Worm (Caenorhabditis elegans) whole organism, L1 larva: ENCODE data around the gene F20G2.6.

ENCODE experiments used
- C16A3.4 ChIP-seq: fragments of 150-350 bp; optimal IDR thresholded peaks from 2 replicates; lab custom pipeline; 2014; ENCODE audit warnings: missing biosample characterization, missing genetic modification characterization
- C34B4.2 ChIP-seq: sonication (generic microtip); optimal IDR thresholded peaks from 2 replicates; lab custom pipeline; 2017; ENCODE audit warnings: mild to moderate bottlenecking, missing genetic modification characterization, missing compliant biosample characterization
- F16B12.6 ChIP-seq: fragments of 150-350 bp; optimal IDR thresholded peaks from 2 replicates; lab custom pipeline; 2014; ENCODE audit warnings: missing biosample characterization, missing genetic modification characterization
- aha-1 ChIP-seq: fragments of 150-350 bp; optimal IDR thresholded peaks from 2 replicates; lab custom pipeline; 2014; ENCODE audit warnings: missing biosample characterization, missing genetic modification characterization
- aly-2 ChIP-seq: fragments of 150-350 bp; optimal IDR thresholded peaks from 2 replicates; lab custom pipeline; 2014; ENCODE audit warnings: missing biosample characterization, missing genetic modification characterization
- blmp-1 ChIP-seq: fragments of 150-350 bp; optimal IDR thresholded peaks from 2 replicates; lab custom pipeline; 2014; ENCODE audit warnings: missing biosample characterization, missing genetic modification characterization
- ceh-63 ChIP-seq: fragments of 200-800 bp; sonication (Bioruptor generic); optimal IDR thresholded peaks from 2 replicates; lab custom pipeline; 2018; ENCODE audit warnings: mild to moderate bottlenecking, missing genetic modification characterization, missing compliant biosample characterization
- ceh-82 ChIP-seq, 3 experiments: fragments of 150-350 bp in 1 of 3; sonication (generic microtip) in 2 of 3; optimal IDR thresholded peaks; 2 replicates each; lab custom pipeline; 2014 to 2017; ENCODE audit warnings: missing biosample characterization in 3 of 3, missing genetic modification characterization in 3 of 3
- ceh-88 ChIP-seq: fragments of 200-800 bp; sonication (Bioruptor generic); IDR thresholded peaks from 2 replicates; pipeline ENCODE4 v1.3.6; 2022; ENCODE audit warnings: missing genetic modification characterization, missing compliant biosample characterization
- ceh-90 ChIP-seq: sonication (generic microtip); optimal IDR thresholded peaks from 2 replicates; lab custom pipeline; 2016; ENCODE audit warnings: missing genetic modification characterization, missing compliant biosample characterization
- dpl-1 ChIP-seq, 3 experiments: fragments of 150-350 bp in 2 of 3; sonication (generic microtip) in 1 of 3; optimal IDR thresholded peaks; 2 replicates each; lab custom pipeline; 2014 to 2017; ENCODE audit warnings: missing biosample characterization in 3 of 3, missing genetic modification characterization in 3 of 3, missing genetic modification reagents in 3 of 3
- dsc-1 ChIP-seq: sonication (generic microtip); optimal IDR thresholded peaks from 2 replicates; lab custom pipeline; 2016; ENCODE audit warnings: mild to moderate bottlenecking, missing genetic modification characterization, missing compliant biosample characterization
- efl-1 ChIP-seq, 4 experiments: fragments of 150-350 bp; optimal IDR thresholded peaks in 3 of 4; peaks in 1 of 4; 1 replicate in 1 of 4; 2 replicates in 3 of 4; lab custom pipeline; 2014; ENCODE audit warnings: missing biosample characterization in 2 of 4, missing genetic modification characterization in 2 of 4, missing genetic modification reagents in 2 of 4
- efl-3 ChIP-seq: fragments of 200-800 bp; sonication (Bioruptor generic); optimal IDR thresholded peaks from 2 replicates; lab custom pipeline; 2018; ENCODE audit warnings: mild to moderate bottlenecking, missing genetic modification characterization, missing compliant biosample characterization
- egl-27 ChIP-seq, 2 experiments: fragments of 150-350 bp in 1 of 2; sonication (generic microtip); optimal IDR thresholded peaks; 3 replicates each; lab custom pipeline; 2017 to 2018; ENCODE audit warnings: missing biosample characterization in 2 of 2, missing genetic modification characterization in 2 of 2, missing genetic modification reagents in 2 of 2
- fkh-10 ChIP-seq: sonication (generic microtip); optimal IDR thresholded peaks from 2 replicates; lab custom pipeline; 2017; ENCODE audit warnings: missing biosample characterization, missing genetic modification reagents, missing genetic modification characterization
- fkh-4 ChIP-seq: sonication (generic microtip); optimal IDR thresholded peaks from 2 replicates; lab custom pipeline; 2016; ENCODE audit warnings: missing compliant biosample characterization, missing genetic modification characterization, borderline replicate concordance
- fkh-8 ChIP-seq: sonication (generic microtip); optimal IDR thresholded peaks from 2 replicates; lab custom pipeline; 2016; ENCODE audit warnings: mild to moderate bottlenecking, missing genetic modification characterization, missing compliant biosample characterization
- grh-1 ChIP-seq: fragments of 200-800 bp; sonication (Bioruptor generic); IDR thresholded peaks from 2 replicates; pipeline ENCODE4 v1.3.6; 2022; ENCODE audit warnings: missing genetic modification reagents, missing genetic modification characterization, missing compliant biosample characterization
- hlh-17 ChIP-seq: fragments of 200-800 bp; sonication (Bioruptor generic); optimal IDR thresholded peaks from 2 replicates; lab custom pipeline; 2018; ENCODE audit warnings: missing genetic modification characterization, mild to moderate bottlenecking, missing compliant biosample characterization, moderate library complexity, borderline replicate concordance
- hpl-2 ChIP-seq: fragments of 150-350 bp; optimal IDR thresholded peaks from 2 replicates; lab custom pipeline; 2014; ENCODE audit warnings: missing biosample characterization, missing genetic modification reagents, missing genetic modification characterization
- irx-1 ChIP-seq: sonication (generic microtip); optimal IDR thresholded peaks from 2 replicates; lab custom pipeline; 2016; ENCODE audit warnings: missing genetic modification characterization, missing compliant biosample characterization
- jun-1 ChIP-seq: fragments of 150-350 bp; optimal IDR thresholded peaks from 2 replicates; lab custom pipeline; 2014; ENCODE audit warnings: missing biosample characterization, missing genetic modification reagents, missing genetic modification characterization
- mab-9 ChIP-seq: fragments of 200-800 bp; sonication (Bioruptor generic); IDR thresholded peaks from 2 replicates; pipeline ENCODE4 v1.3.6; 2022; ENCODE audit warnings: missing genetic modification reagents, missing genetic modification characterization, missing compliant biosample characterization
- mef-2 ChIP-seq: fragments of 150-350 bp; optimal IDR thresholded peaks from 2 replicates; lab custom pipeline; 2014; ENCODE audit warnings: missing biosample characterization, missing genetic modification characterization
- mep-1 ChIP-seq: fragments of 150-350 bp; optimal IDR thresholded peaks from 2 replicates; lab custom pipeline; 2014; ENCODE audit warnings: missing biosample characterization, missing genetic modification characterization
- nhr-11 ChIP-seq: fragments of 150-350 bp; optimal IDR thresholded peaks from 2 replicates; lab custom pipeline; 2014; ENCODE audit warnings: missing biosample characterization, missing genetic modification characterization
- nhr-12 ChIP-seq: sonication (generic microtip); optimal IDR thresholded peaks from 2 replicates; lab custom pipeline; 2017; ENCODE audit warnings: missing biosample characterization, missing genetic modification characterization
- nhr-19 ChIP-seq: fragments of 200-800 bp; sonication (Bioruptor generic); conservative IDR thresholded peaks from 2 replicates; pipeline ENCODE4 v1.3.6; 2022; ENCODE audit warnings: missing genetic modification characterization, missing compliant biosample characterization
- nhr-237 ChIP-seq: fragments of 150-350 bp; optimal IDR thresholded peaks from 2 replicates; lab custom pipeline; 2014; ENCODE audit warnings: missing biosample characterization, missing genetic modification characterization
- nhr-47 ChIP-seq: sonication (generic microtip); optimal IDR thresholded peaks from 2 replicates; lab custom pipeline; 2016; ENCODE audit warnings: mild to moderate bottlenecking, missing genetic modification characterization, moderate library complexity, missing compliant biosample characterization
- nhr-84 ChIP-seq: sonication (generic microtip); optimal IDR thresholded peaks from 2 replicates; lab custom pipeline; 2017; ENCODE audit warnings: missing biosample characterization, missing genetic modification characterization
- nhr-85 ChIP-seq: sonication (generic microtip); peaks from one replicate; lab custom pipeline; 2016; ENCODE audit warnings: missing genetic modification characterization, inconsistent platforms, missing compliant biosample characterization
- nhr-90 ChIP-seq: sonication (generic microtip); optimal IDR thresholded peaks from 2 replicates; lab custom pipeline; 2016; ENCODE audit warnings: mild to moderate bottlenecking, missing genetic modification characterization, missing compliant biosample characterization; ENCODE audit not compliant: poor library complexity
- pag-3 ChIP-seq: sonication (generic microtip); optimal IDR thresholded peaks from 2 replicates; lab custom pipeline; 2017; ENCODE audit warnings: missing genetic modification characterization, mild to moderate bottlenecking, missing compliant biosample characterization, antibody characterized with exemption, borderline replicate concordance; ENCODE audit not compliant: insufficient read depth
- pax-3 ChIP-seq: fragments of 200-800 bp; sonication (Bioruptor generic); optimal IDR thresholded peaks from 2 replicates; lab custom pipeline; 2018; ENCODE audit warnings: mild to moderate bottlenecking, missing genetic modification characterization, moderate library complexity, missing compliant biosample characterization
- skn-1 ChIP-seq: fragments of 150-350 bp; optimal IDR thresholded peaks from 2 replicates; lab custom pipeline; 2014; ENCODE audit warnings: missing biosample characterization, missing genetic modification characterization
- snpc-4 ChIP-seq: fragments of 150-350 bp; optimal IDR thresholded peaks from 2 replicates; lab custom pipeline; 2014; ENCODE audit warnings: missing biosample characterization, missing genetic modification characterization
- snu-23 ChIP-seq: sonication (generic microtip); optimal IDR thresholded peaks from 2 replicates; lab custom pipeline; 2016; ENCODE audit warnings: missing genetic modification characterization, missing compliant biosample characterization
- sox-4 ChIP-seq: sonication (generic microtip); optimal IDR thresholded peaks from 2 replicates; lab custom pipeline; 2016; ENCODE audit warnings: missing genetic modification characterization, missing compliant biosample characterization
- sptf-1 ChIP-seq: fragments of 150-350 bp; optimal IDR thresholded peaks from 2 replicates; lab custom pipeline; 2014; ENCODE audit warnings: missing biosample characterization, missing genetic modification characterization
- sup-37 ChIP-seq: fragments of 200-800 bp; sonication (Bioruptor generic); optimal IDR thresholded peaks from 2 replicates; lab custom pipeline; 2018; ENCODE audit warnings: mild to moderate bottlenecking, missing genetic modification characterization, missing compliant biosample characterization
- tlp-1 ChIP-seq: fragments of 150-350 bp; optimal IDR thresholded peaks from 2 replicates; lab custom pipeline; 2014; ENCODE audit warnings: missing biosample characterization, missing genetic modification characterization
- unc-30 ChIP-seq: sonication (generic microtip); optimal IDR thresholded peaks from 2 replicates; lab custom pipeline; 2017; ENCODE audit warnings: missing biosample characterization, missing genetic modification characterization
- unc-62 ChIP-seq: fragments of 150-350 bp; optimal IDR thresholded peaks from 2 replicates; lab custom pipeline; 2014; ENCODE audit warnings: missing biosample characterization, missing genetic modification reagents, missing genetic modification characterization
- unc-98 ChIP-seq: fragments of 200-800 bp; sonication (Bioruptor generic); IDR thresholded peaks from 2 replicates; pipeline ENCODE4 v1.3.6; 2022; ENCODE audit warnings: missing genetic modification characterization, missing compliant biosample characterization
- zip-4 ChIP-seq: fragments of 200-800 bp; sonication (Bioruptor generic); optimal IDR thresholded peaks from 2 replicates; lab custom pipeline; 2018; ENCODE audit warnings: mild to moderate bottlenecking, missing genetic modification characterization, moderate library complexity, missing compliant biosample characterization
- ztf-11 ChIP-seq, 2 experiments: sonication (generic microtip); optimal IDR thresholded peaks; 2 replicates each; lab custom pipeline; 2016 to 2017; ENCODE audit warnings: missing genetic modification characterization in 2 of 2, missing biosample characterization in 1 of 2, missing compliant biosample characterization in 1 of 2
- ztf-4 ChIP-seq: fragments of 150-350 bp; optimal IDR thresholded peaks from 2 replicates; lab custom pipeline; 2014; ENCODE audit warnings: missing biosample characterization, missing genetic modification characterization

F20G2.6 gene

DNA sequence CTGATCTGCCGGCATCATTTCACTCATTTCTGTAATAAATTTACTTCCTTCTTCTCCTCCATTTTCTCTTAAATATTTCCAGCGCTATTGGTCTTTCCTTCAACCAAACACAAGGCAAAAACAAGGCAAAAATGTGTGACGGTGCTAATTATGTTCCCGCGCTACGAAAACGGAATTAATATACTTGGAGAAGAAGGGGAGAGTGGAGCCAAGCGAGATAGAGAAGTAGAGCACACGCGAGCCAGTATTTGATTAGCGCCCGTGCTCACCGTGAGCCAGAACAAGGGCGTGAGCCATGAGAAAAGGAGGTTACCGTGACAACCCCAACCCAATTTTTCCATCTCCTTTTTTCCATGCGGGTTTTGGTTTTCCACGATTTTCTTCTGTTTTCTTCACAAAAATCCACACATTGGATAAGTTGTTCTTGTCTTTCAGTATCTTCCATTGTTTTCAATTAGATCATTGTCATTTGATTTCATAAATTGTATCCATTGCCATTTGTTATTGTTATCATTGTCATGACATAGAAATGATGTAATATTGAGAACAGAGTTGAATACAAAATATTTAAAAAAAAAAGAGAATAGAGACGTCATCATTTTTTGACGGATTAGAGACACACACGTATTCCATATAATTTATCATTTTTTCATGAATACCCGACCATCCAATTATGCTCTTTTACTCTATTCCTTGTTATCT, at the start of gene F20G2.6:
TSS of gene F20G2.6 (plus strand) at position 652 of the 702 bp plus-strand sequence.
- no peak for TF ChIP-seq sptf-1 (tag; lab: Kevin White, UChicago)
- TF ChIP-seq ceh-90 = no peak
- TF ChIP-seq fkh-8 (tag; lab: Kevin White, UChicago) = peak; percentile 63
- TF ChIP-seq mef-2 (tag; lab: Kevin White, UChicago) = no peak
- no peak for TF ChIP-seq ztf-4 (tag; lab: Kevin White, UChicago)
- TF ChIP-seq ceh-88 (GFP tag; lab: Robert Waterston, UW) = no peak
- no peak for TF ChIP-seq irx-1 (tag; lab: Kevin White, UChicago)
- no peak for TF ChIP-seq snpc-4 (tag; lab: Kevin White, UChicago)
- no peak for TF ChIP-seq nhr-11 (tag; lab: Kevin White, UChicago)
- no peak for TF ChIP-seq C34B4.2
- TF ChIP-seq nhr-85 (tag; lab: Kevin White, UChicago) = no peak
- no peak for TF ChIP-seq ceh-63 (GFP tag; lab: Kevin White, UChicago)
- TF ChIP-seq pax-3 (tag; lab: Kevin White, UChicago) = peak; percentile 36
- no peak for TF ChIP-seq fkh-10 (GFP tag; lab: Kevin White, UChicago)
- no peak for TF ChIP-seq nhr-47 (tag; lab: Kevin White, UChicago)
- TF ChIP-seq C16A3.4 (tag; lab: Kevin White, UChicago) = no peak
- no peak for TF ChIP-seq efl-1 (optimal IDR thresholded peaks at IDR 0.05; lab: Kevin White, UChicago)
- TF ChIP-seq efl-1 (GFP tag; optimal IDR thresholded peaks at IDR 0.05 in 1 of 2; lab: Kevin White, UChicago) = peak in 1 of 2 experiments; percentile 1
- no peak for TF ChIP-seq sup-37
- peak; percentile 56 for TF ChIP-seq dsc-1
- TF ChIP-seq grh-1 (GFP tag; lab: Robert Waterston, UW) = no peak
- no peak for TF ChIP-seq ztf-11 (tag; optimal IDR thresholded peaks at IDR 0.05; lab: Kevin White, UChicago)

DNA sequence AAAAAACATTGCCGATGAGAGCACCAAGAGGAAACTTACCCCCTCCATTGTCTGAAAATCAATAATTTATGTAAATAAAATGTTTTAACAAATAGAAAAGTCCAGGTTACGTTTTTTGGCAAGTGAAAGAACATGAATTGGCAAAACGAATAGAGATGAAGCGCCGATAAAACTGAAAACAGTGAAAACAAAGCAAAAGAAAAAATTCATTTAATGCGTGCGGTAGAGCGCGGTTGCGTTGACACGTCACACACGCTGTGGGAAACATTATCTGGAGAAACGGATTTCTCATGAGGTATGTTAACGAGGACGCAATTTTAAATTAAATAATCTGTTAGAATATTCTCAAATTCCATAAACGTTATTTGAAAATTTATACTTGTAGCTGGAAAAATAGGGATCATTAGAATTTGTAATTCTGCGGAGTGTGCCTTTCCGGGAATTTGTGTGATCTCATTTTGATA, 47.6 kb upstream of the F20G2.6 start, which contains the start of gene zipt-9:
TSS of gene zipt-9 (minus strand) at position 51 of the 464 bp plus-strand sequence.
- peak; percentile 60 for TF ChIP-seq mab-9 (GFP tag; lab: Robert Waterston, UW)
- no peak for TF ChIP-seq nhr-84 (tag; lab: Kevin White, UChicago)
- TF ChIP-seq irx-1 (tag; lab: Kevin White, UChicago) = peak; percentile 71
- TF ChIP-seq tlp-1 (tag; lab: Kevin White, UChicago) = no peak
- no peak for TF ChIP-seq aha-1 (tag; lab: Kevin White, UChicago)
- peak; percentile 90 for TF ChIP-seq snu-23
- TF ChIP-seq egl-27 (tag; optimal IDR thresholded peaks at IDR 0.05; lab: Kevin White, UChicago) = no peak
- TF ChIP-seq dsc-1 = peak; percentile 82
- no peak for TF ChIP-seq mef-2 (tag; lab: Kevin White, UChicago)
- TF ChIP-seq snpc-4 (tag; lab: Kevin White, UChicago) = peak; percentile 65
- TF ChIP-seq unc-62 = no peak
- TF ChIP-seq zip-4 = no peak
- no peak for TF ChIP-seq hlh-17
- TF ChIP-seq unc-98 (GFP tag; lab: Robert Waterston, UW) = peak; percentile 86
- TF ChIP-seq fkh-4 (tag; lab: Kevin White, UChicago) = peak; percentile 52
- no peak for TF ChIP-seq sup-37
- peak; percentile 59 for TF ChIP-seq F16B12.6 (tag; lab: Kevin White, UChicago)
- TF ChIP-seq efl-3 (GFP tag; lab: Kevin White, UChicago) = peak; percentile 53
- no peak for TF ChIP-seq pag-3 (tag; lab: Kevin White, UChicago)
- peak; percentile 47 for TF ChIP-seq skn-1
- TF ChIP-seq nhr-12 (tag; lab: Kevin White, UChicago) = no peak
- TF ChIP-seq mep-1 = peak; percentile 85
- TF ChIP-seq hpl-2 (GFP tag; lab: Kevin White, UChicago) = peak; percentile 25
- peak; percentile 40 for TF ChIP-seq aly-2 (tag; lab: Kevin White, UChicago)
- TF ChIP-seq ceh-82 (tag; optimal IDR thresholded peaks at IDR 0.05; lab: Kevin White, UChicago) = peak; percentile 74 to 87 (median 79)
- TF ChIP-seq jun-1 (tag; lab: Kevin White, UChicago) = peak; percentile 56
- TF ChIP-seq nhr-237 (tag; lab: Kevin White, UChicago) = peak; percentile 47
- TF ChIP-seq blmp-1 = peak; percentile 93
- peak; percentile 92 for TF ChIP-seq nhr-90
- TF ChIP-seq sox-4 (tag; lab: Kevin White, UChicago) = peak; percentile 63
- TF ChIP-seq dpl-1 (GFP tag; optimal IDR thresholded peaks at IDR 0.05; lab: Kevin White, UChicago) = peak; percentile 67 to 84 (median 77)
- peak; percentile 83 for TF ChIP-seq nhr-19 (GFP tag; lab: Robert Waterston, UW)
- no peak for TF ChIP-seq unc-30 (tag; lab: Kevin White, UChicago)
- TF ChIP-seq C34B4.2 = no peak
- peak; percentile 91 for TF ChIP-seq nhr-47 (tag; lab: Kevin White, UChicago)
